Worm (Caenorhabditis elegans) whole organism, young adult: ENCODE results near the gene nhr-203.

Experiments
- F10E7.11 ChIP-seq: sonication (generic microtip); optimal IDR thresholded peaks from 2 replicates; lab custom pipeline; 2017; ENCODE audit warnings: mild to moderate bottlenecking, missing genetic modification characterization, moderate library complexity, missing compliant biosample characterization
- akir-1 ChIP-seq: fragments of 200-800 bp; sonication (Bioruptor generic); optimal IDR thresholded peaks from 2 replicates; lab custom pipeline; 2018; ENCODE audit warnings: mild to moderate bottlenecking, missing genetic modification characterization, moderate library complexity, missing compliant biosample characterization
- aptf-3 ChIP-seq: fragments of 200-800 bp; sonication (Bioruptor generic); IDR thresholded peaks from 2 replicates; pipeline ENCODE4 v1.3.6; 2022; ENCODE audit warnings: missing genetic modification characterization, missing compliant biosample characterization
- dpl-1 ChIP-seq: fragments of 150-350 bp; optimal IDR thresholded peaks from 2 replicates; lab custom pipeline; 2014; ENCODE audit warnings: missing biosample characterization, missing genetic modification reagents, missing genetic modification characterization
- hmg-20 ChIP-seq: fragments of 200-800 bp; sonication (Bioruptor generic); IDR thresholded peaks from 2 replicates; pipeline ENCODE4 v1.3.6; 2022; ENCODE audit warnings: missing genetic modification reagents, missing genetic modification characterization, missing compliant biosample characterization
- madf-6 ChIP-seq: fragments of 200-800 bp; sonication (Bioruptor generic); IDR thresholded peaks from 2 replicates; pipeline ENCODE4 v1.3.6; 2022; ENCODE audit warnings: missing genetic modification reagents, missing genetic modification characterization, missing compliant biosample characterization
- mel-28 ChIP-seq: sonication (generic microtip); optimal IDR thresholded peaks from 2 replicates; lab custom pipeline; 2016; ENCODE audit warnings: borderline replicate concordance, mild to moderate bottlenecking, missing genetic modification characterization, missing compliant biosample characterization
- unc-62 ChIP-seq: fragments of 150-350 bp; optimal IDR thresholded peaks from 2 replicates; lab custom pipeline; 2014; ENCODE audit warnings: missing biosample characterization, missing genetic modification reagents, missing genetic modification characterization
- ztf-25 ChIP-seq: fragments of 200-800 bp; sonication (Bioruptor generic); IDR thresholded peaks from 2 replicates; pipeline ENCODE4 v1.3.6; 2022; ENCODE audit warnings: missing genetic modification reagents, missing genetic modification characterization, missing compliant biosample characterization

DNA sequence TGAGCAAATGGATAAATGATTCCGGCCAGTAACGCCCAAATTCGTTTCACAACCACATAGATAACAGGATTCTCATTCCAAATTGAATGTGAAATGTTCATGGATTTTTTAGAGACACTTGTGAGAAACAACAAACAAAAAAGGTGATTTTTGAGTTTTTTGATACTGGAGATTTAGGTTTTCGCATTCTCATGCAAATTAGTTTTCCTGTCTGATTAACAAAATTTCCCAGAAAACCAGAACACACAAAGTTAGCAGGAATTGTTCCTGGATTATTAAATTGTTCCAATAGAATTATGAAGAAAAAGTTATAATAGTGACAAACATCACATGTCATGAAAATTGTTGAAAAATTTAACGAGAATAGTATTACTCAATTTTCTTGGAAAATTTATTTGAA lies 16.4 kb upstream of the nhr-203 start, which contains the start of gene srh-33:
- no peak for TF ChIP-seq aptf-3 (GFP tag; lab: Robert Waterston, UW)
- TF ChIP-seq madf-6 (GFP tag; lab: Robert Waterston, UW), result no peak
- TF ChIP-seq dpl-1 (GFP tag; lab: Kevin White, UChicago), result no peak
- TF ChIP-seq akir-1 (GFP tag; lab: Kevin White, UChicago), result no peak
- no peak for TF ChIP-seq mel-28 (tag; lab: Kevin White, UChicago)
- no peak for TF ChIP-seq ztf-25 (GFP tag; lab: Robert Waterston, UW)
- TF ChIP-seq F10E7.11 (tag; lab: Kevin White, UChicago), result no peak
- no peak for TF ChIP-seq hmg-20 (GFP tag; lab: Robert Waterston, UW)
- TF ChIP-seq unc-62, result no peak
